Worm (Caenorhabditis elegans): ENCODE data around the gene Y73C8B.2.

Y73C8B.2 gene

DNA sequence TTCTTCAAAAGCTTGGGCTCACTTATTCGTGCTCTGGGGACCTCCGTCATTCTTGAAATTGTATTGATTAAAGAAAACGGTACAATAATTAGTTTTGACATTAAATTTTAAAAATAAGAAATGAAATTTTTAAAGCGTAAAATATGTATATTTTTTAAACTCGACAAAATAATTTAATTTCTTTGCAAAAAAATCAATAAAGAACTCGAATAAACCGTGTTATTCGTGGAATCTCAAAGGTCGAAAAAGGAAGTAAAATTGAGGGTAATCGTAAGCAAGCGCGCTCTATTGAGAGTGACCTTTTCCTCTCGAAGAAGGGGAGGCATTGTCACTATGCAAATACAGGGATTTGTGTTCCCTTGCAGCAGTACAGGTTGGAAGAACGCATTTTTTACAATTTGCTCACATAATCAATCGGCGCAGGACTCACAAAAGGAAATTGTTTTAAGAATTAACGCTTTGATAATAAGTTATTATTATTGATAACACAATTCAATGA lies at the start of gene Y73C8B.2:
TSS of gene Y73C8B.2 (minus strand) at position 51 of the 499 bp plus-strand sequence.
- TF ChIP-seq unc-62 (GFP tag; optimal IDR thresholded peaks at IDR 0.05) = no peak

DNA sequence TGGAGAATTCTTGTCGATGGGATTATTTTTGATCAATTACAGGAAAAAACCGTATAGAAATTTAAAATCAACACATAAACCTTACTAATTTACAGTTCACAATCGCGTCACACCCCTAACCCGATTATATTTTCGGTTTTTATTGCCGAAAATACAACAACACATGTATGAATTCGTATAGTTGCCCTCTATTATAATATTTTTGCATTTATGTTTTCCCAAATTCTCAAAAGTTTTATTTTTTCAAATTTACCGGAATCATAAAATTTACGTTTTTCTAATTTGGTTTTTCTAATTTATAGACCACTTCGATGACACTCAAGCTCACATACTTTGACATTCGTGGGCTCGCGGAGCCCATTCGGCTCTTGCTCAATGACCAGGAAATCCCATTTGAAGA lies 48.2 kb upstream of the Y73C8B.2 start, which contains the start of gene gst-23:
TSS of gene gst-23 (plus strand) at position 301 of the 400 bp plus-strand sequence.
- TF ChIP-seq unc-62 (GFP tag; optimal IDR thresholded peaks at IDR 0.05) = no peak

DNA sequence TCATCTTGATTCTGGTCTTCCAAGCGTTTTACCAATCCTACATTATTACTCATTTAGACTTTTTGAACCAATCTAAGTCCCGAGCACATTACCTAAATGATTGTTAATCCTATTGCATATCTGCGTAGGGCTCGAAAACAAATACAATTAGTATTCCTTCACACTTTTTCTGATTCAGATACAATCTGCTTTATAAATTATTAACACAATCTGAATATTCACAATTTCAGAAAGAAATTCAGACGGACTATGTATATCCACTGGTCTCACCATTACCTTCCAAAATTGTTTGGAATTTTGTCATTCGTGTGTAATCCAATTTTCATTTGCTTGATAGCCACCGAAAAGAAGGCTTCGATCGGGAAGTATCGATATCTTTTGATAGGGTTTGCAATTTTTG lies 46.4 kb upstream of the Y73C8B.2 start, which contains the start of gene srj-11:
TSS of gene srj-11 (plus strand) at position 250 of the 400 bp plus-strand sequence.
- no peak for TF ChIP-seq unc-62 (GFP tag; optimal IDR thresholded peaks at IDR 0.05)

ce11 chrV:3236610-3237009 lies 41.8 kb upstream of the Y73C8B.2 start, which contains the start of the genes K08D9.9 and str-16:
Gene K08D9.9 (minus strand): TSS chrV:3236710.
Gene str-16 (plus strand): TSS chrV:3236875.
- no peak for TF ChIP-seq unc-62 (GFP tag; optimal IDR thresholded peaks at IDR 0.05)

ce11 chrV:3234887-3235286 lies 40.1 kb upstream of the Y73C8B.2 start, which contains the start of gene K08D9.6:
Gene K08D9.6 (minus strand): TSS chrV:3234987.
- no peak for TF ChIP-seq unc-62 (GFP tag; optimal IDR thresholded peaks at IDR 0.05)

ce11 chrV:3230597-3230996 lies 35.8 kb upstream of the Y73C8B.2 start, which contains the start of gene K08D9.10:
Gene K08D9.10 (plus strand): TSS chrV:3230897.
- no peak for TF ChIP-seq unc-62 (GFP tag; optimal IDR thresholded peaks at IDR 0.05)

DNA sequence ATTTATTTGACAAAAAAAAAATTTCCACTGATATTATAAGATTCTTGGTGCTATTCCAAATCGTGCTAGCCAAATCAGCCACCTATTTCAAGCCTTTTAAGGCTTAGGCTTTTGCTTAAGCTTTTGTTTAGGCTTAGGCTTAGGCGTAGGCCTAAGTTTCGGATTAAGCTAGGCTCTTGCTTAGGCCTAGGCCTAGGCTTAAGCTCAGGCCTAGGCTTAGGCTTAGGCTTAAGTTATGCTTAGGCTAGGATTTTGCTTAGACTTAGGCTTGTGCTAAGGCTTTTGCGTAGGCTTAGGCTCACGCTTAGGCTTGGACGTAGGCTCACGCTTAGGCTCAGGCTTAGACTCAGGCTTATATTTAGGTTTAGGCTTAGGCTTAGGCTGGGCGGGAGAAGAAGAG lies 35.3 kb upstream of the Y73C8B.2 start:
- TF ChIP-seq unc-62 (GFP tag; optimal IDR thresholded peaks at IDR 0.05) = no peak

ce11 chrV:3227373-3227772 lies 32.6 kb upstream of the Y73C8B.2 start, which contains the start of gene K08D9.2:
Gene K08D9.2 (plus strand): TSS chrV:3227673.
- TF ChIP-seq unc-62 (GFP tag; optimal IDR thresholded peaks at IDR 0.05) = no peak

DNA sequence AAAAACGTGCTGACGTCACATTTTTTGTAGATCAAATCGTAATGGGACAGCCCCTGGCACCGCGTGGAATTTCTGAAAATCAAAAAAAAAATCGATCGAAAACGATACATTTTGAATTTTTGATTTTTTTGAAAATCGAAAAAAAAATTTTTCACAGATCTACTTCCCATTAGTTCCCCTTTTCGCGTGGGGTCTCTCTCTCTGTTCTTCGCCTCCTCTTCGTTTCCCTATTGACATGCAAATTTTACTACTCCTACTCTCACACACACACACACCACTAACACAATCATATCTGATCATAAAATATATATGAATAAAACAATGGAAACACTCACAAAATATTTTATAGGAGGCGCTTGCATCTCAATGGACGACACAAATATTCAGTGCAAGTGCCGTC lies 23.8 kb upstream of the Y73C8B.2 start:
- TF ChIP-seq unc-62 (GFP tag; optimal IDR thresholded peaks at IDR 0.05) = no peak

- no peak for TF ChIP-seq unc-62 (GFP tag; optimal IDR thresholded peaks at IDR 0.05)
Measured at ce11 chrV:3210147-3210546, 15.3 kb upstream of the Y73C8B.2 start, which contains the start of gene apx-1. Gene apx-1 (plus strand): TSS chrV:3210196.

DNA sequence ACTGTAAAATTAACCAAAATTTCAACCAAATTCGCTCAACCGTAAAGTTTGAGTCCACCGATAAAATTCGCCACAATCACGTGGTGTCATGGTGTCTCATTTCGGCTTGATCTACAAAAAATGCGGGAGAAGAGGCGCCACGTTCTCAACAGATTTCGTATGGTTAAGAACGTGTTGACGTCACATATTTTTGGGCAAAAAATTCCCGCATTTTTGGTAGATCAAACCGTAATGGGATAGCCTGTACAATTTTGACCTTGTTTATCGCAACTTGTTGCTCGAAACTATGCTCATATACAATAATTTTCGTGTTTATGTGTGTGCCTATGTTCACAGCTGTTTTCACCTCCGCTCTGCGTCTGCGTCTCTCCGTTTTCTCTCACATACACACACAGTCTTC lies 14.1 kb upstream of the Y73C8B.2 start:
- no peak for TF ChIP-seq unc-62 (GFP tag; optimal IDR thresholded peaks at IDR 0.05)

DNA sequence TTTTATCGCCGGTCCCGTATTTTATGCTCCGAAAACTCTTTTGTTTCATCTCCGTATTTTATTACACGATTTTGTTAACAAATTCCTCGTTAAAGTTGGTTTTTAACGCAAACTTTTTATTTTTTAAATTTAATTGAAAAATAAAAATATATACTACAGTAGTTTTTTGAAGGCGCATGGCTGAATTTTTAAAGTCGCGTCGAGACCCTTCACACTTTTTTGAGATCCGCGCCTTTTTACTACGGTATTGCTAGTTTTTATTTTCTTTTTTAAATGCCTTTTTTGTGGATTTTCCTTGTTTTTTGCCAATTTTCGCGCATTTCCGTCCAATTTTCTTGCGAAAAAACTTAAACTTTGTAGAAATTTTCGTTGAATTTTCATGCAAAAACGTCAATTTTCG lies 9.6 kb upstream of the Y73C8B.2 start:
- no peak for TF ChIP-seq unc-62 (GFP tag; optimal IDR thresholded peaks at IDR 0.05)

ce11 chrV:3200323-3200722 lies 5.5 kb upstream of the Y73C8B.2 start, which contains the start of gene K08D9.4:
Gene K08D9.4 (minus strand): TSS chrV:3200423.
- no peak for TF ChIP-seq unc-62 (GFP tag; optimal IDR thresholded peaks at IDR 0.05)

ce11 chrV:3196832-3197329 lies 2.1 kb upstream of the Y73C8B.2 start, which contains the start of the genes Y73C8B.1 and Y73C8B.5:
Gene Y73C8B.1 (minus strand): TSS chrV:3196882.
Gene Y73C8B.5 (plus strand): TSS chrV:3197268.
- TF ChIP-seq unc-62 (GFP tag; optimal IDR thresholded peaks at IDR 0.05) = no peak

ce11 chrV:3195814-3196213 lies 1.0 kb upstream of the Y73C8B.2 start:
- no peak for TF ChIP-seq unc-62 (GFP tag; optimal IDR thresholded peaks at IDR 0.05)

ce11 chrV:3193091-3193608 lies 1.7 kb downstream of the Y73C8B.2 start, which contains the start of the genes Y73C8B.3 and Y73C8B.9:
Gene Y73C8B.3 (minus strand): TSS chrV:3193237.
Gene Y73C8B.9 (plus strand): TSS chrV:3193558.
- TF ChIP-seq unc-62 (GFP tag; optimal IDR thresholded peaks at IDR 0.05) = no peak

- TF ChIP-seq unc-62 (GFP tag; optimal IDR thresholded peaks at IDR 0.05) = no peak
Measured at ce11 chrV:3188043-3188442, 6.8 kb downstream of the Y73C8B.2 start, which contains the start of gene lag-2. Gene lag-2 (plus strand): TSS chrV:3188343.
